Fruit fly (Drosophila melanogaster) whole organism, embryonic: Measurements from ENCODE around the gene RpS15Aa.

ENCODE experiments used
- CG10209 ChIP-seq: fragments of 200-800 bp; sonication (Bioruptor generic); optimal IDR thresholded peaks from 3 replicates; lab custom pipeline; 2017; ENCODE audit warnings: missing biosample characterization, mild to moderate bottlenecking, missing genetic modification characterization, missing genetic modification reagents
- CG2120 ChIP-seq: fragments of 200-800 bp; sonication (Bioruptor generic); optimal IDR thresholded peaks from 3 replicates; lab custom pipeline; 2016; ENCODE audit warnings: missing biosample characterization, missing genetic modification characterization
- Elba2 ChIP-seq: fragments of 200-800 bp; sonication (Bioruptor generic); optimal IDR thresholded peaks from 3 replicates; lab custom pipeline; 2016; ENCODE audit warnings: missing biosample characterization, missing genetic modification characterization

DNA sequence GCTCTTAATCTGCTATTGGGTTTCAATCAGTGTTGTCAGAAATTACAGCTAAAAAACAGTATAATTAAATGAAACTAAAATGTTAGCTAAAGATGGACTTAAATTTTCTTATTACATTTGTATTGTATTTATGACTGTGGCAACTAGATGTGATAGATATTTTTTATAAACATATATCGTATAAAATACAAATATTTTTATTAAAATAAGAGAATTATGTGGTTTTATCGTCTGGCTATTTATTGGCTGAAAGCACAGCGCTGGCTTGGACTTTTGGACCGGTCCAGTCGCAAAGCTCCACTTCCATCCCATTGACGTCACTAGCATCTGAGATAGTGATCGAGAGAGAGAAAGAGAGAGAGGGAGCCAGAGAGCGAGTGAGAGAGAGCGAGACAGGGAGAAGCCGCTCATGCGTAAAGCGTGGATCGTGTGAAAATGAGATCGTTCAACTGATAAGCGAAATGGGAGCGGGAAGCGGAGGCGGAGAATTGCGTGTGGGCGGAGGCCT lies 18.1 kb downstream of the RpS15Aa start:
- TF ChIP-seq CG2120 (GFP tag; lab: Kevin White, UChicago) (peak; percentile 10), Elba2 (GFP tag; lab: Kevin White, UChicago) (no peak), CG10209 (GFP tag; lab: Kevin White, UChicago) (no peak)
